Worm (Caenorhabditis elegans): ENCODE measurements around the gene fbxa-78.

fbxa-78 gene

DNA sequence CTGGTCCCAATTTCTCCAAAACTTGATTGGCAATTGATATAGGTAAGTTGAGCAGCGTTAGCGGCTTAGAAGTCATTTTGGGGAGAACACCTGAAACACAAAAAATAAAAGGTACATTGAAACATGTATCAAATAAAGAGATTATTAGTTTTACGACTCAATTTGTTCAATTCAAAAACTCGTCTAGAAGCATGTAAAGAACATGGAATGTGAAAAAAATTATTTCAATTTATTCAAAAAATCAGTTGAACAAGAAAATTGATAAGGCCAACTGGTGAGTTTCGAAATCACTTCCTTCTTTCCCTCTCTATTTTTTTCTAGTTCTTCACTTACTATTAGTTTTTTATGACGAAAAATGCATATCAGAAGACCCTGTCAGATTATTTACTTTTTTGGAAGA is 17.3 kb upstream of the fbxa-78 start, which contains the start of gene fbxa-30:
Gene fbxa-30 (minus strand): TSS at position 101 of the 400 bp plus-strand sequence.
- no peak for TF ChIP-seq ceh-43 (GFP tag; optimal IDR thresholded peaks at IDR 0.05)
- TF ChIP-seq pha-4 (tag; optimal IDR thresholded peaks at IDR 0.05), result no peak
- TF ChIP-seq nhr-237 (tag; optimal IDR thresholded peaks at IDR 0.05), result no peak
- no peak for TF ChIP-seq lin-32 (GFP tag; optimal IDR thresholded peaks at IDR 0.05)
- TF ChIP-seq sptf-1 (tag; optimal IDR thresholded peaks at IDR 0.05), result no peak
- no peak for TF ChIP-seq ceh-83 (GFP tag; optimal IDR thresholded peaks at IDR 0.05)
- TF ChIP-seq unc-120 (tag; optimal IDR thresholded peaks at IDR 0.05; ENCODE audit: poor library complexity, severe bottlenecking), result no peak
- TF ChIP-seq bed-3 (GFP tag; optimal IDR thresholded peaks at IDR 0.05), result no peak
- no peak for TF ChIP-seq sem-2 (GFP tag; optimal IDR thresholded peaks at IDR 0.05)
- no peak for TF ChIP-seq unc-62 (GFP tag; optimal IDR thresholded peaks at IDR 0.05)
- no peak for TF ChIP-seq unc-39 (tag; optimal IDR thresholded peaks at IDR 0.05)
- TF ChIP-seq M03D4.4 (tag; optimal IDR thresholded peaks at IDR 0.05), result no peak
- no peak for TF ChIP-seq lsy-2 (tag; optimal IDR thresholded peaks at IDR 0.05)
- no peak for TF ChIP-seq snpc-4 (tag; optimal IDR thresholded peaks at IDR 0.05)

DNA sequence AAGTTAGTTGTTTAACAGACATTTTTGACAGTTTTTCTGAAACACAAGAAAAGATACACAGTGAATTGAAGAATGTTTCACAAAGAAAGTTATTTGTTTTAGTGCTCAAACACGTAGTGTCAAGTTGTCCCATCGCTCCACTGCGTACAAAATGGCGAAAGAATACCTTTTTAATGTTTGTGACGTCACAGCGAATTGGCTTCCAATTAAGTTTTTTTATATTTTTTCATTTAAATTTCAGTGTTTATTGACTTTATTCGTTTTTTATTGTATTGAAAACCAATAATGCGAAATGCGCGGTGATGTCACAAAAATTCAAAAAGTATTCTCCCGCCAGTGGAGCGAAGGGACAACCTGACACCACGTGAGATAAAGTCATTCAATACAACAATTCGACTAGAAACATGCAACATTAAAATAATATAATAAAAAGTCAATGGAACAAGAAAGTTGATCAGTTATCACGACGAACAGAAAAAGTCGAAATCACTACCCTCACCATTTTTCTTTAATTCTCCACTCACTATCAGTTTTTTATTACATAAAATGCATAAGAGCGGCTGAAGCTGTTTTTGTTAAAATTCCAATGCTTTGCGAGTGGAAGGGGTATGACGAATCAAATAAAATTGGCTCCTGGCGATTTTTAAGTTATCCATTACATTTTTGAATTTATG is 15.5 kb upstream of the fbxa-78 start, which contains the start of gene fbxa-29:
Gene fbxa-29 (minus strand): TSS at position 51 of the 674 bp plus-strand sequence.
- TF ChIP-seq tbx-8 (GFP tag; optimal IDR thresholded peaks at IDR 0.05) (no peak), ces-1 (GFP tag; optimal IDR thresholded peaks at IDR 0.05) (no peak), nhr-28 (tag; optimal IDR thresholded peaks at IDR 0.05) (no peak), lsy-2 (tag; optimal IDR thresholded peaks at IDR 0.05) (no peak), mls-2 (tag; optimal IDR thresholded peaks at IDR 0.05) (no peak), lin-13 (tag; optimal IDR thresholded peaks at IDR 0.05) (no peak), nhr-12 (tag; optimal IDR thresholded peaks at IDR 0.05) (no peak), mep-1 (tag; optimal IDR thresholded peaks at IDR 0.05) (no peak), elt-3 (tag; optimal IDR thresholded peaks at IDR 0.05) (no peak), ceh-43 (GFP tag; optimal IDR thresholded peaks at IDR 0.05) (no peak), lin-32 (GFP tag; optimal IDR thresholded peaks at IDR 0.05) (no peak), sem-2 (GFP tag; optimal IDR thresholded peaks at IDR 0.05) (no peak), blmp-1 (tag; optimal IDR thresholded peaks at IDR 0.05) (no peak), unc-120 (tag; optimal IDR thresholded peaks at IDR 0.05; ENCODE audit: poor library complexity, severe bottlenecking) (no peak), pha-4 (tag; optimal IDR thresholded peaks at IDR 0.05) (no peak), M03D4.4 (tag; optimal IDR thresholded peaks at IDR 0.05) (no peak), nhr-237 (tag; optimal IDR thresholded peaks at IDR 0.05) (no peak), flh-1 (GFP tag; optimal IDR thresholded peaks at IDR 0.05) (no peak), ham-2 (GFP tag; optimal IDR thresholded peaks at IDR 0.05) (no peak)

DNA sequence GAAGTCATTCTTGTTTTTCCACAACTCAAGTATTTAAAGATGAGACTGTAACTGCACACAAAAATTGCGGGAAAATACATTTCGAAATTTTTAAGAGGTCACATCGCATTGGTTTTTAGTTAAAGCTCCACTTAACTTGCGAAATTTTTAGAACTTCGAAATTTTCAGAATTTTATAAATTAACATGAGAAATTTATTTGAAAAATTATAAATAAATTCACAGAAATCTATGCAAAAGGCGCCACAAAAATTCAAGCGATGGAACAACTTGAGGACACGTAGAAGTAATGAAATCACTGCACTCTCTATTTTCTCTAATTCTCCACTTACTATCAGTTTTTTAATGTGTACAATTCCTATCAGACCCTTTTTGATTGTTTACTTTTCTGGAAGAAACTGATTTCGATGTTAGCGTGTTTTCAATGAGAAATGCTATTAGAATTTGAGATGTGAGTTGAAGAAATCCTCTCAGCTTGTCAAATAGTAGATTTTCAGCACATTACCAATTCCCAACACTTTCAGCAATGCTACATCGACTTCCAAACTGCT is 13.2 kb upstream of the fbxa-78 start, which contains the start of gene fbxa-31:
Gene fbxa-31 (minus strand): TSS at position 51 of the 549 bp plus-strand sequence.
- TF ChIP-seq snpc-4 (tag; optimal IDR thresholded peaks at IDR 0.05) (no peak), zip-8 (tag; optimal IDR thresholded peaks at IDR 0.05) (no peak), elt-3 (tag; optimal IDR thresholded peaks at IDR 0.05) (no peak), ceh-39 (tag; optimal IDR thresholded peaks at IDR 0.05) (no peak), nhr-12 (tag; optimal IDR thresholded peaks at IDR 0.05) (no peak), lin-32 (GFP tag; optimal IDR thresholded peaks at IDR 0.05) (no peak), cnd-1 (tag; optimal IDR thresholded peaks at IDR 0.05) (no peak), pha-4 (tag; optimal IDR thresholded peaks at IDR 0.05) (no peak), hlh-1 (tag; optimal IDR thresholded peaks at IDR 0.05) (no peak), lsy-2 (tag; optimal IDR thresholded peaks at IDR 0.05) (no peak)

DNA sequence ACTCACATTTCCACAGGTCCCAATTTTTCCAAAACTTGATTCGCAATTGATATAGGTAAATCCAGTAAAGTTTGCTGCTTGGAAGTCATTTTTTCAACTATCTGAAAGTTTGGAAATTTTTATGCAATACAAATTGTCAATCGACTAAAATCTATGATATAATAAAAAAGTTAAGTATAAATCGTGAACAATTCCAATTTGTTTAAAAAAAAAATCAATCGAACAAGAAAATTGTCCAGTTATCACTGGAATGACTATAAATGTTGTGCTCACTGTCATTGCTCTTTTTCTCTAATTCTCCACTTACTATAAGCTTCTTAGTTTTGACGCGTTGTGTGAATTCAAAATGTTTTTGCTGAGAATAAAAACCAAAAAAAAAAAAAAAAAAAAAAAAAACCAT is 10.9 kb upstream of the fbxa-78 start, which contains the start of gene fbxa-32:
Gene fbxa-32 (minus strand): TSS at position 101 of the 400 bp plus-strand sequence.
- no peak for TF ChIP-seq sem-2 (GFP tag; optimal IDR thresholded peaks at IDR 0.05)
- no peak for TF ChIP-seq drap-1 (GFP tag; optimal IDR thresholded peaks at IDR 0.05)
- TF ChIP-seq elt-3 (tag; optimal IDR thresholded peaks at IDR 0.05), result no peak
- TF ChIP-seq blmp-1 (tag; optimal IDR thresholded peaks at IDR 0.05), result no peak
- TF ChIP-seq mls-2 (tag; optimal IDR thresholded peaks at IDR 0.05), result no peak
- TF ChIP-seq bed-3 (GFP tag; optimal IDR thresholded peaks at IDR 0.05), result no peak
- no peak for TF ChIP-seq tbx-8 (GFP tag; optimal IDR thresholded peaks at IDR 0.05)
- TF ChIP-seq flh-1 (GFP tag; optimal IDR thresholded peaks at IDR 0.05), result no peak
- TF ChIP-seq unc-62 (GFP tag; optimal IDR thresholded peaks at IDR 0.05), result no peak
- no peak for TF ChIP-seq sptf-1 (tag; optimal IDR thresholded peaks at IDR 0.05)
- TF ChIP-seq nhr-28 (tag; optimal IDR thresholded peaks at IDR 0.05), result no peak
- TF ChIP-seq nhr-237 (tag; optimal IDR thresholded peaks at IDR 0.05), result no peak
- TF ChIP-seq zip-8 (tag; optimal IDR thresholded peaks at IDR 0.05), result no peak
- TF ChIP-seq nhr-12 (tag; optimal IDR thresholded peaks at IDR 0.05), result no peak
- no peak for TF ChIP-seq elt-1 (tag; optimal IDR thresholded peaks at IDR 0.05; ENCODE audit: borderline replicate concordance, insufficient read depth)

Data from whole organism, mixed stage, embryonic.